Worm (Caenorhabditis elegans) whole organism, late embryonic: ENCODE data around the gene srh-15.

Experiments used
- C38D4.7 ChIP-seq: fragments of 200-800 bp; sonication (Bioruptor generic); optimal IDR thresholded peaks from 2 replicates; lab custom pipeline; 2018; ENCODE audit warnings: mild to moderate bottlenecking, missing genetic modification characterization, moderate library complexity, missing compliant biosample characterization
- K02D7.2 ChIP-seq: sonication (generic microtip); optimal IDR thresholded peaks from 2 replicates; lab custom pipeline; 2017; ENCODE audit warnings: mild to moderate bottlenecking, missing genetic modification characterization, missing compliant biosample characterization
- Y22D7AL.16 ChIP-seq: sonication (generic microtip); optimal IDR thresholded peaks from 2 replicates; lab custom pipeline; 2016; ENCODE audit warnings: missing genetic modification characterization, missing compliant biosample characterization
- ahr-1 ChIP-seq: sonication (generic microtip); optimal IDR thresholded peaks from 2 replicates; lab custom pipeline; 2016; ENCODE audit warnings: missing genetic modification characterization, missing compliant biosample characterization
- ceh-18 ChIP-seq: sonication (generic microtip); optimal IDR thresholded peaks from 2 replicates; lab custom pipeline; 2016; ENCODE audit warnings: missing genetic modification characterization, missing compliant biosample characterization
- ceh-2 ChIP-seq: sonication (generic microtip); optimal IDR thresholded peaks from 2 replicates; lab custom pipeline; 2016; ENCODE audit warnings: missing genotype, missing genetic modification characterization, missing compliant biosample characterization
- ceh-22 ChIP-seq: sonication (generic microtip); optimal IDR thresholded peaks from 2 replicates; lab custom pipeline; 2017; ENCODE audit warnings: missing biosample characterization, missing genetic modification characterization
- ceh-31 ChIP-seq: sonication (generic microtip); optimal IDR thresholded peaks from 2 replicates; lab custom pipeline; 2016; ENCODE audit warnings: missing genetic modification characterization, missing compliant biosample characterization
- ceh-34 ChIP-seq: sonication (generic microtip); optimal IDR thresholded peaks from 2 replicates; lab custom pipeline; 2016; ENCODE audit warnings: mild to moderate bottlenecking, missing genetic modification characterization, missing compliant biosample characterization
- ceh-45 ChIP-seq: fragments of 200-800 bp; sonication (Bioruptor generic); IDR thresholded peaks from 2 replicates; pipeline ENCODE4 v1.3.6; 2022; ENCODE audit warnings: missing genetic modification reagents, missing genetic modification characterization, missing compliant biosample characterization
- ceh-48 ChIP-seq: sonication (generic microtip); optimal IDR thresholded peaks from 2 replicates; lab custom pipeline; 2016; ENCODE audit warnings: missing genetic modification characterization, inconsistent platforms, missing compliant biosample characterization
- ceh-9 ChIP-seq: sonication (generic microtip); optimal IDR thresholded peaks from 2 replicates; lab custom pipeline; 2016; ENCODE audit warnings: mild to moderate bottlenecking, missing genetic modification characterization, inconsistent platforms, missing compliant biosample characterization
- dmd-4 ChIP-seq: sonication (generic microtip); optimal IDR thresholded peaks from 2 replicates; lab custom pipeline; 2016; ENCODE audit warnings: borderline replicate concordance, missing genetic modification characterization, missing compliant biosample characterization
- elt-2 ChIP-seq: sonication (generic microtip); optimal IDR thresholded peaks from 2 replicates; lab custom pipeline; 2016; ENCODE audit warnings: missing genetic modification reagents, missing genetic modification characterization, missing compliant biosample characterization
- eyg-1 ChIP-seq: sonication (generic microtip); optimal IDR thresholded peaks from 2 replicates; lab custom pipeline; 2016; ENCODE audit warnings: missing genotype, missing genetic modification characterization, missing compliant biosample characterization
- hlh-13 ChIP-seq: fragments of 200-800 bp; sonication (Bioruptor generic); optimal IDR thresholded peaks from 2 replicates; lab custom pipeline; 2018; ENCODE audit warnings: mild to moderate bottlenecking, missing genetic modification characterization, missing compliant biosample characterization
- hlh-6 ChIP-seq: sonication (generic microtip); optimal IDR thresholded peaks from 2 replicates; lab custom pipeline; 2016; ENCODE audit warnings: missing genotype, missing genetic modification characterization, missing compliant biosample characterization
- hlh-8 ChIP-seq: sonication (generic microtip); optimal IDR thresholded peaks from 2 replicates; lab custom pipeline; 2016; ENCODE audit warnings: missing genotype, missing genetic modification characterization, missing compliant biosample characterization
- lim-6 ChIP-seq: sonication (generic microtip); optimal IDR thresholded peaks from 2 replicates; lab custom pipeline; 2016; ENCODE audit warnings: missing genetic modification characterization, missing compliant biosample characterization
- lin-11 ChIP-seq: fragments of 200-800 bp; sonication (Bioruptor generic); optimal IDR thresholded peaks from 2 replicates; lab custom pipeline; 2018; ENCODE audit warnings: mild to moderate bottlenecking, missing genetic modification characterization, missing compliant biosample characterization
- nfya-1 ChIP-seq: sonication (generic microtip); optimal IDR thresholded peaks from 2 replicates; lab custom pipeline; 2017; ENCODE audit warnings: missing genetic modification characterization, mild to moderate bottlenecking, missing compliant biosample characterization, antibody characterized with exemption, moderate library complexity
- nhr-11 ChIP-seq: fragments of 150-350 bp; optimal IDR thresholded peaks from 2 replicates; lab custom pipeline; 2014; ENCODE audit warnings: missing biosample characterization, missing genetic modification characterization
- npax-4 ChIP-seq: sonication (generic microtip); optimal IDR thresholded peaks from 2 replicates; lab custom pipeline; 2016; ENCODE audit warnings: missing genetic modification characterization, missing compliant biosample characterization
- pha-2 ChIP-seq: sonication (generic microtip); optimal IDR thresholded peaks from 2 replicates; lab custom pipeline; 2017; ENCODE audit warnings: mild to moderate bottlenecking, missing genetic modification characterization, missing compliant biosample characterization
- pha-4 ChIP-seq: fragments of 150-350 bp; optimal IDR thresholded peaks from 2 replicates; lab custom pipeline; 2018; ENCODE audit warnings: missing biosample characterization, missing genetic modification reagents, missing genetic modification characterization
- pros-1 ChIP-seq: fragments of 150-350 bp; optimal IDR thresholded peaks from 2 replicates; lab custom pipeline; 2014; ENCODE audit warnings: missing biosample characterization, missing genetic modification reagents, missing genetic modification characterization
- ref-2 ChIP-seq: sonication (generic microtip); optimal IDR thresholded peaks from 2 replicates; lab custom pipeline; 2016; ENCODE audit warnings: missing genetic modification characterization, missing compliant biosample characterization
- rnt-1 ChIP-seq: sonication (generic microtip); optimal IDR thresholded peaks from 2 replicates; lab custom pipeline; 2016; ENCODE audit warnings: missing genetic modification characterization, missing compliant biosample characterization
- sox-2 ChIP-seq: fragments of 200-800 bp; sonication (Bioruptor generic); IDR thresholded peaks from 2 replicates; pipeline ENCODE4 v1.3.6; 2022; ENCODE audit warnings: missing genetic modification reagents, missing genetic modification characterization, missing compliant biosample characterization
- sox-4 ChIP-seq: sonication (generic microtip); optimal IDR thresholded peaks from 2 replicates; lab custom pipeline; 2017; ENCODE audit warnings: mild to moderate bottlenecking, missing genetic modification characterization, inconsistent platforms, missing compliant biosample characterization
- tbx-2 ChIP-seq: sonication (generic microtip); optimal IDR thresholded peaks from 2 replicates; lab custom pipeline; 2016; ENCODE audit warnings: missing genetic modification characterization, missing compliant biosample characterization
- unc-42 ChIP-seq: sonication (generic microtip); optimal IDR thresholded peaks from 2 replicates; lab custom pipeline; 2016; ENCODE audit warnings: missing genotype, missing genetic modification characterization, missing compliant biosample characterization
- unc-55 ChIP-seq: sonication (generic microtip); optimal IDR thresholded peaks from 2 replicates; lab custom pipeline; 2017; ENCODE audit warnings: missing biosample characterization, missing genetic modification reagents, missing genetic modification characterization
- unc-86 ChIP-seq: sonication (generic microtip); optimal IDR thresholded peaks from 2 replicates; lab custom pipeline; 2016; ENCODE audit warnings: missing genetic modification characterization, missing compliant biosample characterization
- ztf-16 ChIP-seq: sonication (generic microtip); optimal IDR thresholded peaks from 2 replicates; lab custom pipeline; 2017; ENCODE audit warnings: missing genetic modification characterization, missing compliant biosample characterization

Gene srh-15

DNA sequence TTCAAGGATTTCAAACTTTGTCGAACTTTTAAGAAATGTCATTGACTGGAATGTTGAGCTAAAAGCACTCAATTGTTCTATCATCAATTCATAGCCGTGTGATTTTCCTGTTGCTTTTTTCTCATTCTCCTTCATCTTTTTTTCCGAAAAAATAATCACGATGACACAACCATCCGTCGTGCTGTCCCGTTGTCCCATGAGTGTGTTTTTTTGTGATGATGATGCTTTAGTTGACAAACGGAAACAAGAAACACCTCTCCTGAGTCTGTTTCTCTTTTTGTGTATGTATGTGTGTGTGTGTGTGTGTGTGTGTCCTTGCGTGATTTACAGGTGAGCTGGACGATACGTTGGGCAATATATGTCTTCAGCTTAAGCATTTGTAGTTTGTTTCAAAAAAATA is 20.3 kb upstream of the srh-15 start:
- TF ChIP-seq lin-11 (tag; lab: Kevin White, UChicago), result no peak
- TF ChIP-seq sox-4, result no peak
- no peak for TF ChIP-seq K02D7.2 (tag; lab: Kevin White, UChicago)
- TF ChIP-seq ztf-16, result no peak
- TF ChIP-seq unc-86 (tag; lab: Kevin White, UChicago), result no peak
- TF ChIP-seq ref-2 (tag; lab: Kevin White, UChicago), result no peak
- no peak for TF ChIP-seq ceh-9
- TF ChIP-seq hlh-8, result no peak
- no peak for TF ChIP-seq eyg-1 (tag; lab: Kevin White, UChicago)
- no peak for TF ChIP-seq hlh-13 (GFP tag; lab: Kevin White, UChicago)
- TF ChIP-seq ceh-48, result no peak
- TF ChIP-seq pros-1, result no peak
- TF ChIP-seq ceh-31 (tag; lab: Kevin White, UChicago), result no peak
- TF ChIP-seq rnt-1 (tag; lab: Kevin White, UChicago), result no peak
- TF ChIP-seq nfya-1 (tag; lab: Kevin White, UChicago), result no peak
- TF ChIP-seq ceh-45 (GFP tag; lab: Robert Waterston, UW), result no peak
- no peak for TF ChIP-seq ceh-34
- no peak for TF ChIP-seq Y22D7AL.16

DNA sequence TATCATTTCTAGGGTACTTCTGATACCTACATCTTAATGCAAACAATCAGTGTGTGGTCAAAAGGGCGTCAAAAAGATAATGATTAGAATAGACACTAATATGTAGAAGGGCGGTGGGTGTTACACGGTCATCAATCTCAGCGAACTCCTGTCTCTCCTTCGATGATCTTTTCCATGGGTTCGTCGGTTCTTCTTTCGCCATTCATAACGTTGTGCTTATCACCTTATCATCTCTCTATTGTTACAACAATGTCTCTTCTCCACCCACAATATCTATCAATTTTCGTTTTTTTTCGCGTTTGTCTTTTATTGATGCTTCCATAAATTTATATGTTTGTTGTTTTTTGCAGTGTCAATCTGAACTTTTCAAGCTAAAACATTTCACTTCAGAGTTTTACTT is 19.3 kb upstream of the srh-15 start, which contains the start of gene ceh-79:
Gene ceh-79 (plus strand): TSS at position 391 of the 400 bp plus-strand sequence.
- TF ChIP-seq C38D4.7 (no peak), elt-2 (peak; percentile 64)

DNA sequence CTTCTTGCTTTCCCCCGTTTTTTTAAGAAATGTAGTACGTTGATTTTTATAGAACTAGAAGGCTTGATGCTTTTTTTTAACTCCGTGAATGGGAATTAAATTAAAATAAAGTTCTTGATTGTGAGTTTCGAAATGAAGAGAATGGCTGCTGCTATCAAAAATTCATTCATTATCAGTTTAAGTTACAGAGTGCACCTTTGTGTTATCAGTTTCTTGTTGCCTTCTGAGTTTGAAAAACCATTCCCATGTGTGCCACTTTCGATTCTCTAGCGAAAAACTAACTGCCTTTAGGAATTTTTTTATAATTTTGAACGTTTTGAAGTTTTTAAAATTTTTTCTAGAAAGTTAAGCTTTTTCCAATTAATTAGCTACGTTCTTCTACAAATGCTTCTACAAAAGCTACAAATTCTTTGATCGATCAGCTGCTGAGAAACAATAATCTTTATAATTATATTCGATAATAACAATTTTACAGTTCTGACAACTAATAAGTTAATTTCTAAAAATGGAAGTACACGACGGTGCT is 16.1 kb upstream of the srh-15 start, which contains the start of gene C26E1.2:
Gene C26E1.2 (plus strand): TSS at position 476 of the 526 bp plus-strand sequence.
- TF ChIP-seq nhr-11 (tag; lab: Kevin White, UChicago) (no peak), hlh-6 (no peak), elt-2 (peak; percentile 50), tbx-2 (tag; lab: Kevin White, UChicago) (no peak), Y22D7AL.16 (no peak), hlh-13 (GFP tag; lab: Kevin White, UChicago) (no peak)

DNA sequence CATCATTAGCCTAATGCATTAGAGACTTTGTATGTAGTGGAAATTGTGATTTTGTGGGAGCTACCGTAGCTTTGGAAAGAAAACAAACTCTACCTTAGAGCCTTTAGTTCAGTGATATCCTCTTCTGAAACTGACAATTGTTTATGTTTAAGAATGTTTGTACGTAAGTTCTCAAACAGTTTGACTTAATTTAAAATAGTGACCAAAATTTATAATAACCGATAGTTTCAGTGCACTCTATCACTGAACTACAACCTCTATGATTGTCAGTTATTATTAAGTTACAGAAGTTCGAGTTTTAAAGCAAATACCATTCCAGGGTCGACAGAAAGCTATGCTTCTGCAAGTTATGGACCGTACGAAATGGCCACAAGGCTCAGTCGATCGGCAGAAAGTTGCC is 12.2 kb upstream of the srh-15 start, which contains the start of gene C50B6.1:
Gene C50B6.1 (plus strand): TSS at position 301 of the 400 bp plus-strand sequence.
- TF ChIP-seq sox-4 (no peak), lin-11 (tag; lab: Kevin White, UChicago) (no peak), ceh-2 (tag; lab: Kevin White, UChicago) (no peak), hlh-8 (no peak), rnt-1 (tag; lab: Kevin White, UChicago) (no peak), unc-42 (no peak), dmd-4 (no peak), sox-2 (GFP tag; lab: Robert Waterston, UW) (no peak), ref-2 (tag; lab: Kevin White, UChicago) (no peak), npax-4 (tag; lab: Kevin White, UChicago) (no peak), ceh-22 (tag; lab: Kevin White, UChicago) (no peak), pha-4 (tag; lab: Kevin White, UChicago) (no peak), pha-2 (tag; lab: Kevin White, UChicago) (no peak), unc-55 (GFP tag; lab: Kevin White, UChicago) (no peak), ahr-1 (tag; lab: Kevin White, UChicago) (no peak)

DNA sequence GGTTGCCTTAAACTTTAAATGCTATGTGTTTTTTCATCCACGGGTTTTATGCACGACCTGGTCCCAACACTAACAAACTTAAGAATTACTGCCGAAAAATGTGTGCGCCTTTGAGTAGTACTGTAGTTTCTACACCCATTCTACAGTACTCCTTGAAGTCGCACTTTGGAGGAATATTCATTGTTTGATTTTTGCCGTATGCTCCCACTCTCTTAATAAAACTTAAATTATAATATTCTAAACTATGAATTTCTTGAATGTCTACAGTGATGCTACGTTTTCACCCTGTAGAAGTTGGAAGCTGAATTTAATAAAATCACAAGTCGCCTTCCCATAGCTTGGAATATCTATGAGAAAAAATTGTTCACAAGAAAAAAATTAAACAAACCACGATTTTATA is 11.0 kb upstream of the srh-15 start:
- no peak for TF ChIP-seq ahr-1 (tag; lab: Kevin White, UChicago)

DNA sequence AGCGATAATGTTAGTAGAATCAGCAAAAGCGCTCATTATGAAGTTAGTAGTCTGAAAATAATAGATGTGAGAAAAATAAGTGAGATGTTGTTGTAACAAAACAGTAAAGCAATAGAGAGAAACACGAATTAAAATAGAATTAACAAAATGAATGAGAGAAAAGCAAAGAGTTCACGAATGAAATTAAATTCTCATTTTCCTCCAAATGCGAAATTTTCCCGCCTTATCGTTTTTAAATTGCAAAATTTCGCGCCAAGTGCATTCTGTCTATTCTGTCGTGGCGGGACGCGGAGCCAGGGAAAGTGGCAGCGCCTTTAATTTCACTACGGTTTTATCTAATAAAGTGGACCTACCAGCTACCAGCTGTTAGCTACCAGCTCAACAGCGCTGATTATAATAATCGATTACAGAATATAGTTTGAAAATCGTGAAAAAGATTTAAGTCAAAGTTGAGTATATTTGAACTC is 8.5 kb upstream of the srh-15 start, which contains the start of gene nasp-2:
Gene nasp-2 (minus strand): TSS at position 51 of the 467 bp plus-strand sequence.
- TF ChIP-seq lim-6 (no peak), ceh-18 (no peak), ceh-2 (tag; lab: Kevin White, UChicago) (no peak)
- TF ChIP-seq, all 69 proteins: peak for 0
